Fruit fly (Drosophila melanogaster) whole organism, embryonic: ENCODE data around the gene CG32023.
A peak's percentile ranks its signal among the peaks of the same experiment; 100 is the strongest.

ENCODE experiments used
- ATbp ChIP-seq: fragments of 200-800 bp; sonication (Bioruptor generic); optimal IDR thresholded peaks from 2 replicates; lab custom pipeline; 2017; ENCODE audit warnings: missing biosample characterization, mild to moderate bottlenecking, missing genetic modification characterization, missing genetic modification reagents
- CG10462 ChIP-seq: fragments of 200-800 bp; sonication (Bioruptor generic); optimal IDR thresholded peaks from 2 replicates; lab custom pipeline; 2016; ENCODE audit warnings: missing biosample characterization, missing genetic modification characterization
- CG10959 ChIP-seq: fragments of 200-800 bp; sonication (Bioruptor generic); IDR thresholded peaks from 2 replicates; pipeline ENCODE4 v1.3.6; 2022; ENCODE audit warnings: missing biosample characterization, missing genetic modification characterization
- CG12391 ChIP-seq: fragments of 200-800 bp; sonication (Bioruptor generic); optimal IDR thresholded peaks from 3 replicates; lab custom pipeline; 2018; ENCODE audit warnings: missing biosample characterization, mild to moderate bottlenecking, missing genetic modification characterization, moderate library complexity
- CG14441 ChIP-seq: fragments of 200-800 bp; sonication (Bioruptor generic); IDR thresholded peaks from 2 replicates; pipeline ENCODE4 v1.3.6; 2022; ENCODE audit warnings: missing biosample characterization, missing genetic modification characterization
- CG15073 ChIP-seq: fragments of 200-800 bp; sonication (Bioruptor generic); optimal IDR thresholded peaks from 2 replicates; lab custom pipeline; 2016; ENCODE audit warnings: missing biosample characterization, missing genetic modification characterization
- CG2202 ChIP-seq: fragments of 200-800 bp; sonication (Bioruptor generic); optimal IDR thresholded peaks from 2 replicates; lab custom pipeline; 2018; ENCODE audit warnings: missing biosample characterization, mild to moderate bottlenecking, missing genetic modification characterization
- CG2712 ChIP-seq: fragments of 200-800 bp; optimal IDR thresholded peaks from 3 replicates; lab custom pipeline; 2019; ENCODE audit warnings: missing biosample characterization, mild to moderate bottlenecking, missing genetic modification characterization, moderate library complexity
- CG33213 ChIP-seq: fragments of 200-800 bp; sonication (Bioruptor generic); optimal IDR thresholded peaks from 3 replicates; lab custom pipeline; 2016; ENCODE audit warnings: missing biosample characterization, missing genetic modification characterization
- CG6272 ChIP-seq: fragments of 200-800 bp; sonication (Bioruptor generic); IDR thresholded peaks from 2 replicates; pipeline ENCODE4 v1.3.6; 2022; ENCODE audit warnings: missing biosample characterization, missing genetic modification characterization
- CG6654 ChIP-seq: fragments of 200-800 bp; sonication (Bioruptor generic); optimal IDR thresholded peaks from 2 replicates; lab custom pipeline; 2017; ENCODE audit warnings: missing biosample characterization, mild to moderate bottlenecking, missing genetic modification characterization
- CG7745 ChIP-seq: fragments of 200-800 bp; sonication (Bioruptor generic); optimal IDR thresholded peaks from 2 replicates; lab custom pipeline; 2018; ENCODE audit warnings: missing biosample characterization, mild to moderate bottlenecking, missing genetic modification characterization, moderate library complexity
- CG7839 ChIP-seq: fragments of 200-800 bp; sonication (Bioruptor generic); optimal IDR thresholded peaks from 3 replicates; lab custom pipeline; 2018; ENCODE audit warnings: missing biosample characterization, mild to moderate bottlenecking, missing genetic modification characterization, moderate library complexity
- CG7928 ChIP-seq: fragments of 200-800 bp; sonication (Bioruptor generic); optimal IDR thresholded peaks from 2 replicates; lab custom pipeline; 2017; ENCODE audit warnings: missing biosample characterization, mild to moderate bottlenecking, missing genetic modification characterization
- CG8478 ChIP-seq: fragments of >200 bp; optimal IDR thresholded peaks from 2 replicates; lab custom pipeline; 2018
- CG9215 ChIP-seq: fragments of 200-800 bp; sonication (Bioruptor generic); IDR thresholded peaks from 2 replicates; pipeline ENCODE4 v1.3.6; 2022; ENCODE audit warnings: missing biosample characterization, missing genetic modification characterization
- CG9437 ChIP-seq: fragments of 200-800 bp; sonication (Bioruptor generic); optimal IDR thresholded peaks from 2 replicates; lab custom pipeline; 2018; ENCODE audit warnings: missing biosample characterization, mild to moderate bottlenecking, missing genetic modification characterization
- CG9932 ChIP-seq: fragments of 200-800 bp; sonication (Bioruptor generic); IDR thresholded peaks from 2 replicates; pipeline ENCODE4 v1.3.6; 2022; ENCODE audit warnings: missing biosample characterization, missing genetic modification characterization
- CkIIα-i1 ChIP-seq: fragments of 200-800 bp; sonication (Bioruptor generic); IDR thresholded peaks from 2 replicates; pipeline ENCODE4 v1.3.6; 2022; ENCODE audit warnings: missing biosample characterization, missing genetic modification characterization
- Dek ChIP-seq: fragments of 200-800 bp; sonication (Bioruptor generic); optimal IDR thresholded peaks from 3 replicates; lab custom pipeline; 2019; ENCODE audit warnings: missing biosample characterization, mild to moderate bottlenecking, missing genetic modification characterization, moderate library complexity
- Dip2 ChIP-seq: fragments of 200-800 bp; sonication (Bioruptor generic); IDR thresholded peaks from 2 replicates; pipeline ENCODE4 v1.3.6; 2022; ENCODE audit warnings: missing biosample characterization, missing genetic modification characterization
- Dll ChIP-seq: fragments of 200-800 bp; sonication (Bioruptor generic); IDR thresholded peaks from 4 replicates; pipeline ENCODE4 v1.3.6; 2022; ENCODE audit warnings: missing biosample characterization, missing genetic modification characterization; ENCODE audit not compliant: partially characterized antibody
- E2f2 ChIP-seq: fragments of 200-800 bp; sonication (Bioruptor generic); IDR thresholded peaks from 2 replicates; pipeline ENCODE4 v1.3.6; 2022; ENCODE audit warnings: missing biosample characterization, missing genetic modification characterization
- H15 ChIP-seq: fragments of 200-800 bp; sonication (Bioruptor generic); IDR thresholded peaks from 3 replicates; pipeline ENCODE4 v1.3.6; 2022; ENCODE audit warnings: missing biosample characterization, missing genetic modification characterization
- HLH3B ChIP-seq: fragments of 200-800 bp; sonication (Bioruptor generic); IDR thresholded peaks from 2 replicates; pipeline ENCODE4 v1.3.6; 2022; ENCODE audit warnings: missing biosample characterization, missing genetic modification characterization
- Hand ChIP-seq: fragments of 200-800 bp; sonication (Bioruptor generic); optimal IDR thresholded peaks from 2 replicates; lab custom pipeline; 2017; ENCODE audit warnings: mild to moderate bottlenecking, missing biosample characterization, missing genetic modification reagents, missing genetic modification characterization
- Hr51 ChIP-seq, 2 experiments: fragments of 200-800 bp; sonication (Bioruptor generic); optimal IDR thresholded peaks; 2 replicates in 1 of 2; 3 replicates in 1 of 2; lab custom pipeline; 2016 to 2018; ENCODE audit warnings: missing biosample characterization in 2 of 2, missing genetic modification characterization in 2 of 2, mild to moderate bottlenecking in 1 of 2, moderate library complexity in 1 of 2
- Nf-YA ChIP-seq: fragments of 200-800 bp; sonication (Bioruptor generic); IDR thresholded peaks from 2 replicates; pipeline ENCODE4 v1.3.6; 2022; ENCODE audit warnings: missing biosample characterization, missing genetic modification characterization
- Opbp ChIP-seq: fragments of 200-800 bp; sonication (Bioruptor generic); IDR thresholded peaks from 3 replicates; pipeline ENCODE4 v1.3.6; 2022; ENCODE audit warnings: missing biosample characterization, missing genetic modification characterization; ENCODE audit not compliant: partially characterized antibody
- Pdp1 ChIP-seq, 2 experiments: fragments of 200-800 bp; sonication (Bioruptor generic); optimal IDR thresholded peaks; 3 replicates each; lab custom pipeline; 2016; ENCODE audit warnings: missing biosample characterization in 2 of 2, missing genetic modification characterization in 2 of 2, mild to moderate bottlenecking in 1 of 2, moderate library complexity in 1 of 2
- Ptx1 ChIP-seq: fragments of 200-800 bp; sonication (Bioruptor generic); IDR thresholded peaks from 2 replicates; pipeline ENCODE4 v1.3.6; 2022; ENCODE audit warnings: missing biosample characterization, missing genetic modification characterization
- Scr ChIP-seq: fragments of 200-800 bp; sonication (Bioruptor generic); IDR thresholded peaks from 2 replicates; pipeline ENCODE4 v1.3.6; 2022; ENCODE audit warnings: missing biosample characterization, missing genetic modification characterization; ENCODE audit not compliant: partially characterized antibody
- Side ChIP-seq: fragments of 200-800 bp; sonication (Bioruptor generic); optimal IDR thresholded peaks from 2 replicates; lab custom pipeline; 2016; ENCODE audit warnings: missing biosample characterization, missing genetic modification characterization
- Vsx1 ChIP-seq: fragments of 200-800 bp; sonication (Bioruptor generic); optimal IDR thresholded peaks from 2 replicates; lab custom pipeline; 2017; ENCODE audit warnings: missing biosample characterization, mild to moderate bottlenecking, missing genetic modification characterization, missing genetic modification reagents
- ac ChIP-seq: fragments of 200-800 bp; sonication (Bioruptor generic); optimal IDR thresholded peaks from 3 replicates; lab custom pipeline; 2017; ENCODE audit warnings: missing biosample characterization, mild to moderate bottlenecking, missing genetic modification characterization
- aop ChIP-seq: fragments of 200-800 bp; sonication (Bioruptor generic); IDR thresholded peaks from 2 replicates; pipeline ENCODE4 v1.3.6; 2022; ENCODE audit warnings: missing biosample characterization, missing genetic modification characterization
- ap ChIP-seq: fragments of 200-800 bp; sonication (Bioruptor generic); IDR thresholded peaks from 2 replicates; pipeline ENCODE4 v1.3.6; 2022; ENCODE audit warnings: missing biosample characterization, missing genetic modification characterization
- az2 ChIP-seq: fragments of 200-800 bp; sonication (Bioruptor generic); optimal IDR thresholded peaks from 3 replicates; lab custom pipeline; 2016; ENCODE audit warnings: missing biosample characterization, missing genetic modification characterization
- cg ChIP-seq: fragments of 200-800 bp; sonication (Bioruptor generic); optimal IDR thresholded peaks from 3 replicates; lab custom pipeline; 2019; ENCODE audit warnings: missing biosample characterization, mild to moderate bottlenecking, missing genetic modification characterization, moderate library complexity
- da ChIP-seq: fragments of 200-800 bp; sonication (Bioruptor generic); optimal IDR thresholded peaks from 2 replicates; lab custom pipeline; 2016; ENCODE audit warnings: missing biosample characterization, missing genetic modification characterization
- dati ChIP-seq: fragments of 200-800 bp; sonication (Bioruptor generic); IDR thresholded peaks from 2 replicates; pipeline ENCODE4 v1.3.6; 2022; ENCODE audit warnings: missing biosample characterization, missing genetic modification characterization
- dmrt11E ChIP-seq: fragments of 200-800 bp; sonication (Bioruptor generic); optimal IDR thresholded peaks from 3 replicates; lab custom pipeline; 2018; ENCODE audit warnings: missing biosample characterization, mild to moderate bottlenecking, missing genetic modification characterization, moderate library complexity
- ewg ChIP-seq: fragments of 200-800 bp; sonication (Bioruptor generic); optimal IDR thresholded peaks from 3 replicates; lab custom pipeline; 2017; ENCODE audit warnings: mild to moderate bottlenecking, missing biosample characterization, missing genetic modification reagents, missing genetic modification characterization
- gcm ChIP-seq: fragments of 200-800 bp; sonication (Bioruptor generic); optimal IDR thresholded peaks from 2 replicates; lab custom pipeline; 2019; ENCODE audit warnings: missing biosample characterization, mild to moderate bottlenecking, missing genetic modification characterization, moderate library complexity
- inv ChIP-seq: fragments of 200-800 bp; sonication (Bioruptor generic); IDR thresholded peaks from 2 replicates; pipeline ENCODE4 v1.3.6; 2022; ENCODE audit warnings: missing biosample characterization, missing genetic modification characterization; ENCODE audit not compliant: partially characterized antibody
- org-1 ChIP-seq: fragments of 200-800 bp; sonication (Bioruptor generic); optimal IDR thresholded peaks from 2 replicates; lab custom pipeline; 2017; ENCODE audit warnings: missing biosample characterization, missing genetic modification characterization
- p53 ChIP-seq: fragments of 200-800 bp; sonication (Bioruptor generic); optimal IDR thresholded peaks from 2 replicates; lab custom pipeline; 2016; ENCODE audit warnings: missing biosample characterization, missing genetic modification characterization
- pum ChIP-seq: fragments of 200-800 bp; sonication (Bioruptor generic); optimal IDR thresholded peaks from 2 replicates; lab custom pipeline; 2016; ENCODE audit warnings: missing biosample characterization, missing genetic modification characterization
- tll ChIP-seq, 2 experiments: fragments of 200-800 bp in 1 of 2; fragments of >200 bp in 1 of 2; sonication (Bioruptor generic) in 1 of 2; optimal IDR thresholded peaks; 2 replicates each; lab custom pipeline; 2017 to 2019; ENCODE audit warnings: missing biosample characterization in 2 of 2, missing genetic modification characterization in 2 of 2, mild to moderate bottlenecking in 1 of 2, moderate library complexity in 1 of 2
- wor ChIP-seq: fragments of 200-800 bp; sonication (Bioruptor generic); IDR thresholded peaks from 2 replicates; pipeline ENCODE4 v1.3.6; 2022; ENCODE audit warnings: missing biosample characterization, missing genetic modification characterization
- z ChIP-seq: fragments of 200-800 bp; sonication (Bioruptor generic); IDR thresholded peaks from 3 replicates; pipeline ENCODE4 v1.3.6; 2022; ENCODE audit warnings: missing biosample characterization, missing genetic modification characterization

The CG32023 gene

dm6 chr3L:8852907-8853306 is 48.9 kb upstream of the CG32023 start (continued):
- TF ChIP-seq az2 (GFP tag; lab: Kevin White, UChicago) (no peak), CG6654 (GFP tag; lab: Kevin White, UChicago) (no peak), wor (GFP tag; lab: Robert Waterston, UW) (no peak), Hr51 (GFP tag; optimal IDR thresholded peaks at IDR 0.05; lab: Kevin White, UChicago) (peak in 1 of 2 experiments; percentile 32), gcm (GFP tag; lab: Kevin White, UChicago) (no peak), p53 (GFP tag; lab: Kevin White, UChicago) (no peak), ac (GFP tag; lab: Kevin White, UChicago) (no peak), CG10959 (GFP tag; lab: Robert Waterston, UW) (peak; percentile 56; the same call in 1 of the 2 replicates), ewg (GFP tag; lab: Kevin White, UChicago) (peak; percentile 4), CG9437 (GFP tag; lab: Kevin White, UChicago) (no peak), HLH3B (GFP tag; lab: Robert Waterston, UW) (peak; percentile 41), ap (GFP tag; lab: Robert Waterston, UW) (no peak), Vsx1 (GFP tag; lab: Kevin White, UChicago) (no peak), inv (GFP tag; lab: Robert Waterston, UW) (no peak), H15 (GFP tag; lab: Robert Waterston, UW) (peak; percentile 57; the same call in 2 of the 3 replicates), z (GFP tag; lab: Robert Waterston, UW) (no peak), aop (GFP tag; lab: Robert Waterston, UW) (no peak), CG7928 (GFP tag; lab: Kevin White, UChicago) (no peak), Dek (tag; lab: Kevin White, UChicago) (no peak), CG7839 (tag; lab: Kevin White, UChicago) (peak; percentile 44), CG15073 (GFP tag; lab: Kevin White, UChicago) (no peak), CG10462 (no peak), CG9215 (GFP tag; lab: Robert Waterston, UW) (peak; percentile 35; the same call in 1 of the 2 replicates), CG8478 (lab: Kevin White, UChicago) (no peak), CG6272 (0 out of 2 replicates have a peak, but pooled peaks have one; percentile 26), da (GFP tag; lab: Kevin White, UChicago) (no peak), cg (GFP tag; lab: Kevin White, UChicago) (no peak), dati (no peak), CG12391 (tag; lab: Kevin White, UChicago) (no peak), CG33213 (GFP tag; lab: Kevin White, UChicago) (no peak), tll (GFP tag; optimal IDR thresholded peaks at IDR 0.05; lab: Kevin White, UChicago) (no peak), Hand (GFP tag; lab: Kevin White, UChicago) (no peak), Pdp1 (GFP tag; optimal IDR thresholded peaks at IDR 0.05; lab: Kevin White, UChicago) (peak in 1 of 2 experiments; percentile 47), CG14441 (GFP tag; lab: Robert Waterston, UW) (peak; percentile 74), Dip2 (GFP tag; lab: Robert Waterston, UW) (no peak), Opbp (no peak), pum (GFP tag; lab: Kevin White, UChicago) (peak; percentile 11), Scr (GFP tag; lab: Robert Waterston, UW) (no peak), CG9932 (GFP tag; lab: Robert Waterston, UW) (peak; percentile 49), CG2202 (no peak), CG7745 (tag; lab: Kevin White, UChicago) (no peak), org-1 (GFP tag; lab: Kevin White, UChicago) (peak; percentile 4), CkIIα-i1 (no peak), Side (no peak), Dll (GFP tag; lab: Robert Waterston, UW) (no peak), E2f2 (0 out of 2 replicates have a peak, but pooled peaks have one; percentile 25), dmrt11E (tag; lab: Kevin White, UChicago) (no peak), CG2712 (tag; lab: Kevin White, UChicago) (peak; percentile 16), ATbp (peak; percentile 4), Ptx1 (GFP tag; lab: Robert Waterston, UW) (0 out of 2 replicates have a peak, but pooled peaks have one; percentile 33), Nf-YA (GFP tag; lab: Robert Waterston, UW) (no peak)
